Worm (Caenorhabditis elegans) whole organism, L4 larva: ENCODE data around the gene madf-4.

Experiments used
- D1046.2 ChIP-seq: fragments of 200-800 bp; sonication (Bioruptor generic); IDR thresholded peaks from 2 replicates; pipeline ENCODE4 v1.3.6; 2022; ENCODE audit warnings: missing genetic modification characterization, missing compliant biosample characterization
- F10B5.3 ChIP-seq: sonication (generic microtip); optimal IDR thresholded peaks from 2 replicates; lab custom pipeline; 2016; ENCODE audit warnings: mild to moderate bottlenecking, missing genetic modification characterization, missing compliant biosample characterization
- F49E8.2 ChIP-seq: sonication (generic microtip); optimal IDR thresholded peaks from 2 replicates; lab custom pipeline; 2016; ENCODE audit warnings: missing compliant biosample characterization, mild to moderate bottlenecking, missing genetic modification characterization, borderline replicate concordance
- T26A8.4 ChIP-seq: fragments of 200-800 bp; sonication (Bioruptor generic); IDR thresholded peaks from 2 replicates; pipeline ENCODE4 v1.3.6; 2022; ENCODE audit warnings: missing genetic modification characterization, missing compliant biosample characterization
- Y105C5A.15 ChIP-seq: fragments of 200-800 bp; sonication (Bioruptor generic); IDR thresholded peaks from 2 replicates; pipeline ENCODE4 v1.3.6; 2022; ENCODE audit warnings: missing genetic modification characterization, missing compliant biosample characterization
- ZK546.5 ChIP-seq, 2 experiments: sonication (generic microtip); optimal IDR thresholded peaks; 2 replicates each; lab custom pipeline; 2017; ENCODE audit warnings: missing biosample characterization in 2 of 2, missing genetic modification characterization in 2 of 2
- ceh-44 ChIP-seq: fragments of 200-800 bp; sonication (Bioruptor generic); IDR thresholded peaks from 2 replicates; pipeline ENCODE4 v1.3.6; 2022; ENCODE audit warnings: missing genetic modification reagents, missing genetic modification characterization, missing compliant biosample characterization
- ceh-62 ChIP-seq: sonication (generic microtip); optimal IDR thresholded peaks from 2 replicates; lab custom pipeline; 2017; ENCODE audit warnings: missing biosample characterization, missing genetic modification characterization
- ceh-82 ChIP-seq: sonication (generic microtip); optimal IDR thresholded peaks from 2 replicates; lab custom pipeline; 2017; ENCODE audit warnings: missing biosample characterization, missing genetic modification characterization
- daf-12 ChIP-seq: fragments of 150-350 bp; optimal IDR thresholded peaks from 2 replicates; lab custom pipeline; 2014; ENCODE audit warnings: missing biosample characterization, missing genetic modification reagents, missing genetic modification characterization
- daf-19 ChIP-seq: fragments of 200-800 bp; sonication (Bioruptor generic); conservative IDR thresholded peaks from 2 replicates; pipeline ENCODE4 v1.3.6; 2022; ENCODE audit warnings: missing genetic modification characterization, missing compliant biosample characterization
- duxl-1 ChIP-seq: sonication (generic microtip); optimal IDR thresholded peaks from 2 replicates; lab custom pipeline; 2016; ENCODE audit warnings: mild to moderate bottlenecking, missing genetic modification characterization, moderate library complexity, missing compliant biosample characterization; ENCODE audit not compliant: poor library complexity
- egl-27 ChIP-seq: sonication (generic microtip); optimal IDR thresholded peaks from 3 replicates; lab custom pipeline; 2017; ENCODE audit warnings: missing biosample characterization, missing genetic modification reagents, missing genetic modification characterization
- fos-1 ChIP-seq: fragments of 150-350 bp; optimal IDR thresholded peaks from 2 replicates; lab custom pipeline; 2014; ENCODE audit warnings: missing biosample characterization, missing genetic modification characterization
- hif-1 ChIP-seq, 2 experiments: sonication (generic microtip); optimal IDR thresholded peaks; 2 replicates each; lab custom pipeline; 2016 to 2017; ENCODE audit warnings: missing compliant biosample characterization in 2 of 2, missing genetic modification characterization in 2 of 2, missing genetic modification reagents in 2 of 2, missing genotype in 2 of 2, mild to moderate bottlenecking in 1 of 2
- jun-1 ChIP-seq: fragments of 150-350 bp; optimal IDR thresholded peaks from 2 replicates; lab custom pipeline; 2014; ENCODE audit warnings: missing biosample characterization, missing genetic modification reagents, missing genetic modification characterization
- lin-13 ChIP-seq: fragments of 150-350 bp; optimal IDR thresholded peaks from 2 replicates; lab custom pipeline; 2014; ENCODE audit warnings: missing biosample characterization, missing genetic modification reagents, missing genetic modification characterization
- madf-9 ChIP-seq: fragments of 200-800 bp; sonication (Bioruptor generic); conservative IDR thresholded peaks from 2 replicates; pipeline ENCODE4 v1.3.6; 2022; ENCODE audit warnings: missing genetic modification reagents, missing genetic modification characterization, missing compliant biosample characterization
- nhr-11 ChIP-seq: fragments of 150-350 bp; optimal IDR thresholded peaks from 2 replicates; lab custom pipeline; 2014; ENCODE audit warnings: missing biosample characterization, missing genetic modification characterization
- nhr-28 ChIP-seq: fragments of 150-350 bp; optimal IDR thresholded peaks from 2 replicates; lab custom pipeline; 2014; ENCODE audit warnings: missing biosample characterization, missing genetic modification characterization
- nhr-41 ChIP-seq: fragments of 200-800 bp; sonication (Bioruptor generic); IDR thresholded peaks from 2 replicates; pipeline ENCODE4 v1.3.6; 2022; ENCODE audit warnings: missing genetic modification reagents, missing genetic modification characterization, missing compliant biosample characterization
- nhr-42 ChIP-seq: fragments of 200-800 bp; sonication (Bioruptor generic); IDR thresholded peaks from 2 replicates; pipeline ENCODE4 v1.3.6; 2022; ENCODE audit warnings: missing genetic modification characterization, missing compliant biosample characterization
- nhr-48 ChIP-seq: sonication (generic microtip); optimal IDR thresholded peaks from 2 replicates; lab custom pipeline; 2016; ENCODE audit warnings: mild to moderate bottlenecking, missing genetic modification characterization, missing compliant biosample characterization
- nhr-6 ChIP-seq: fragments of 150-350 bp; optimal IDR thresholded peaks from 2 replicates; lab custom pipeline; 2014; ENCODE audit warnings: missing biosample characterization, missing genetic modification characterization
- php-3 ChIP-seq: fragments of 200-800 bp; sonication (Bioruptor generic); IDR thresholded peaks from 2 replicates; pipeline ENCODE4 v1.3.6; 2022; ENCODE audit warnings: missing genetic modification reagents, missing genetic modification characterization, missing compliant biosample characterization
- rbr-2 ChIP-seq: sonication (generic microtip); optimal IDR thresholded peaks from 2 replicates; lab custom pipeline; 2016; ENCODE audit warnings: missing genotype, missing genetic modification characterization, missing compliant biosample characterization
- saeg-2 ChIP-seq: fragments of 200-800 bp; sonication (Bioruptor generic); IDR thresholded peaks from 2 replicates; pipeline ENCODE4 v1.3.6; 2022; ENCODE audit warnings: missing genetic modification reagents, missing genetic modification characterization, missing compliant biosample characterization
- sdz-12 ChIP-seq: fragments of 200-800 bp; sonication (Bioruptor generic); optimal IDR thresholded peaks from 2 replicates; lab custom pipeline; 2018; ENCODE audit warnings: mild to moderate bottlenecking, missing genetic modification characterization, missing compliant biosample characterization
- skn-1 ChIP-seq: fragments of 150-350 bp; optimal IDR thresholded peaks from 2 replicates; lab custom pipeline; 2014; ENCODE audit warnings: missing biosample characterization, missing genetic modification characterization
- snpc-4 ChIP-seq: fragments of 150-350 bp; optimal IDR thresholded peaks from 2 replicates; lab custom pipeline; 2014; ENCODE audit warnings: missing biosample characterization, missing genetic modification characterization
- spr-1 ChIP-seq: sonication (generic microtip); optimal IDR thresholded peaks from 2 replicates; lab custom pipeline; 2016; ENCODE audit warnings: mild to moderate bottlenecking, missing genetic modification characterization, missing compliant biosample characterization
- spr-3 ChIP-seq: fragments of 200-800 bp; sonication (Bioruptor generic); optimal IDR thresholded peaks from 2 replicates; lab custom pipeline; 2018; ENCODE audit warnings: mild to moderate bottlenecking, missing genetic modification characterization, missing compliant biosample characterization
- unc-130 ChIP-seq: sonication (generic microtip); optimal IDR thresholded peaks from 2 replicates; lab custom pipeline; 2016; ENCODE audit warnings: missing genetic modification reagents, missing genetic modification characterization, missing compliant biosample characterization
- unc-62 ChIP-seq, 3 experiments: fragments of 150-350 bp in 1 of 3; sonication (generic microtip); optimal IDR thresholded peaks in 2 of 3; peaks in 1 of 3; 1 replicate in 1 of 3; 2 replicates in 2 of 3; lab custom pipeline; 2014 to 2017; ENCODE audit warnings: missing biosample characterization in 3 of 3, missing genetic modification characterization in 3 of 3, missing genetic modification reagents in 3 of 3, missing genotype in 1 of 3
- zip-11 ChIP-seq: fragments of 200-800 bp; sonication (Bioruptor generic); IDR thresholded peaks from 2 replicates; pipeline ENCODE4 v1.3.6; 2022; ENCODE audit warnings: missing genetic modification characterization, missing compliant biosample characterization
- zip-2 ChIP-seq: fragments of 150-350 bp; optimal IDR thresholded peaks from 2 replicates; lab custom pipeline; 2014; ENCODE audit warnings: missing biosample characterization, missing genetic modification characterization

The madf-4 gene

DNA sequence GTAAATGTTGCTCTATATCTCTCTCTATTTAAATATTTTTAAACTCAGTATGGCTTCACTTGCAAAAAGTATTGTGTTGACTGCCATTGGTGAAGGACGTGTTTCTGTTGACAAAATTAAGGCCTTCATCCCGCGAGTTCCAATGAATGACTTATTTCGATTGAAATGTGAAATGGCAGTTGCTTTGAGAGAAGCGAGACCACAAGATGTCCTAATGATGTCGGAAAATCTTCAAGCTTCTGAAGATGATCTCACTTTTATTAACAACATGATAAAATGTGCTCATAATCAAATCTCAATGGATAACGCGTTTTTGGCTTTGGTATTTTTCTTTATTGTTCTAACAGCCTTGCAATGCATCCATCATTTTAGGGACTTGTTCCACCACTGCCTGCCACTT lies 41.0 kb downstream of the madf-4 start, which contains the start of gene ceh-75:
TSS of gene ceh-75 (plus strand) at position 50 of the 400 bp plus-strand sequence.
- TF ChIP-seq unc-62 (GFP tag; optimal IDR thresholded peaks at IDR 0.05 in 1 of 2; lab: Kevin White, UChicago) (peak in 1 of 2 experiments; percentile 99), unc-62 (tag; optimal IDR thresholded peaks at IDR 0.05; lab: Kevin White, UChicago) (no peak), nhr-42 (GFP tag; lab: Robert Waterston, UW) (no peak)
- TF ChIP-seq, all 104 proteins: peak for 1

DNA sequence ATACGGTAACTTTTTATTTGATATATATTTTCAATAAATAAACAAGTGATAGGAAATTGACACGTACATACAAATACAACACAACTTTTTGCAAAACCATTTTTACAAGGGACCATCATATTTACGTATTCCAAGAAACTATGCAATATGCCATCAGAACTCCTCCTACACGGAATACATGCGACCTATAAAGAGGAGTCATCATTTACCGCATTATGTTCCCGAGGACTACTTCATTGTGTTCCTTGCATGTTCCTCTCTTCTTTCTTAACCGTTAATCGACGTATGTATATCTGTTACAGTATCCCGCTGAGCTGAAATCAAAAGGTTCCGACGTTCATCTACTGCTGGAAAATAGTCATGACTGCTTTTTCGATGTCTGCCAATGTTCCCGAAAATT lies 43.9 kb downstream of the madf-4 start, which contains the start of gene C50H2.5:
TSS of gene C50H2.5 (plus strand) at position 301 of the 400 bp plus-strand sequence.
- TF ChIP-seq hif-1 (tag; optimal IDR thresholded peaks at IDR 0.05; lab: Kevin White, UChicago): no peak
- TF ChIP-seq saeg-2: no peak
- no peak for TF ChIP-seq ceh-44 (GFP tag; lab: Robert Waterston, UW)
- TF ChIP-seq nhr-11 (tag; lab: Kevin White, UChicago): no peak
- TF ChIP-seq php-3 (GFP tag; lab: Robert Waterston, UW): no peak
- TF ChIP-seq duxl-1: no peak
- no peak for TF ChIP-seq ceh-82 (tag; lab: Kevin White, UChicago)
- no peak for TF ChIP-seq fos-1 (tag; lab: Kevin White, UChicago)
- TF ChIP-seq Y105C5A.15 (GFP tag; lab: Robert Waterston, UW): no peak
- TF ChIP-seq F49E8.2 (tag; lab: Kevin White, UChicago): no peak
- no peak for TF ChIP-seq spr-3 (GFP tag; lab: Kevin White, UChicago)
- TF ChIP-seq egl-27: no peak

DNA sequence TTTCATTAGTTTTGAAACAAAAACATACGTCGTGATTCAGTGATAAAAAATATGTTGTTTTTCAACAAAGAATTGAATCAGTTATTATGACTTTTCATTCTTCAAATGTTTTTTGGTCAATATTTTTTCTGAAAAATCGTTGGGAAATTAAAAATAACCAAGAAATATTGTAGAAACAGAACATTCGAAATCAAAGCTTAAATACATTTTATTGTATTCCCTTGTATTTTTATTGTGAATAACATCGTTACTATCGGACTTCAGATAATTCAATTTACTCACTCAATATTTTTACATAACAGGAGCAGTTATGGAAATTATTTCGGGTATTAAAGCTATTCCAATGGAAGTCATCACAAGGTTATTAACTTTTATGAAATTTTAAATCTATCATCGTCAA lies 45.6 kb downstream of the madf-4 start, which contains the start of gene C50H2.4:
TSS of gene C50H2.4 (plus strand) at position 301 of the 400 bp plus-strand sequence.
- TF ChIP-seq daf-12 (tag; lab: Kevin White, UChicago) (no peak), daf-19 (GFP tag; lab: Robert Waterston, UW) (no peak), rbr-2 (tag; lab: Kevin White, UChicago) (no peak), ceh-62 (tag; lab: Kevin White, UChicago) (no peak), zip-2 (tag; lab: Kevin White, UChicago) (no peak), zip-11 (GFP tag; lab: Robert Waterston, UW) (no peak), nhr-48 (no peak), snpc-4 (tag; lab: Kevin White, UChicago) (no peak)

DNA sequence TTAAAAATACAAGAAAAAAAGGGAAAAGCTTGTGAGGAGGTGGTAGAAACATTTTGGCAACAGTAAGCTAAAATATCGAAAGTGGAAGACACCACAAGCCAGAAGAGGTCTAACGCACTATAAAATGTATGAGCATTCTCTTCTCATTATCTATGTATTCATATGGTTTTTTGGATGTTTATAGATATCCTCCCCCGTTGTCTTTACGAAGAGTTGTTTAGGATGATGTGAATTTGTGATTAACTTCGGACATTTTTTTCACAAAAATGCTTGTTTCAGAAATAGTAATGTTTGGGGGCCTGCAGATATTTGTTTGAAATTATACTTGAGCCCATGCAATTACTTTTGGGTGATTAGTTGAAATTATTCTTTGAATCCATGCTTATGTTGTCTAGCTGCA lies 47.3 kb downstream of the madf-4 start, which contains the start of gene mec-9:
TSS of gene mec-9 (minus strand) at position 101 of the 400 bp plus-strand sequence.
- TF ChIP-seq lin-13 (no peak), spr-1 (tag; lab: Kevin White, UChicago) (no peak), nhr-6 (tag; lab: Kevin White, UChicago) (no peak), ceh-44 (GFP tag; lab: Robert Waterston, UW) (no peak), unc-130 (GFP tag; lab: Kevin White, UChicago) (no peak), jun-1 (no peak), sdz-12 (no peak), ZK546.5 (tag; optimal IDR thresholded peaks at IDR 0.05; lab: Kevin White, UChicago) (no peak), madf-9 (GFP tag; lab: Robert Waterston, UW) (no peak), F10B5.3 (tag; lab: Kevin White, UChicago) (no peak), nhr-28 (tag; lab: Kevin White, UChicago) (no peak), duxl-1 (no peak), D1046.2 (GFP tag; lab: Robert Waterston, UW) (no peak), T26A8.4 (GFP tag; lab: Robert Waterston, UW) (no peak), nhr-41 (GFP tag; lab: Robert Waterston, UW) (no peak), nhr-42 (GFP tag; lab: Robert Waterston, UW) (no peak), skn-1 (tag; lab: Kevin White, UChicago) (no peak)
